Worm (Caenorhabditis elegans): ENCODE data around the gene R05G6.3.

DNA sequence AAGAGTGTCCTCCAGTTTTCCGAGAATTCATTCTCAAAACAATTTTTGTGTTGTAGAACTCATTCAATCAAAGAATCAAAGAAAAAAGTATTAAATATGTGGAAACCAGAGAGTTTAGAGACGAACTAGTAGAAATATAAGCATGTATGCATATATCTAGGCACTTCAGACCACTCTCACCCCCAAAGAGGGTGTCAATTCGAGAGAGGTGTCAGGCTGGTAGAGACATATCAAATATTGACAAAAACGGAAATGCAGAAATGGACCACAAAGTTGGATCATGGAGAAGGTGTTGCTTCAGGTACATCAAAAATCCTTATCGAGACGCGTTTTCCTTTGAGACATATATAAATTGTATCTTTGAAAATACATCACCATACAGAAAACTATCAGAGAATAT is 7.4 kb downstream of the R05G6.3 start:
- TF ChIP-seq mep-1 (tag; optimal IDR thresholded peaks at IDR 0.05), result no peak
- no peak for TF ChIP-seq nhr-85 (tag)
- no peak for TF ChIP-seq aly-2 (tag; optimal IDR thresholded peaks at IDR 0.05)
- TF ChIP-seq pag-3 (tag; optimal IDR thresholded peaks at IDR 0.05; ENCODE audit: borderline replicate concordance, insufficient read depth), result no peak

All from whole organism, L1 larva.